Worm (Caenorhabditis elegans): Measurements from ENCODE around the gene R05A10.3.

- TF ChIP-seq ama-1 (optimal IDR thresholded peaks at IDR 0.05) = no peak
- no peak for TF ChIP-seq jun-1 (tag; optimal IDR thresholded peaks at IDR 0.05)
- TF ChIP-seq lin-39 (tag; optimal IDR thresholded peaks at IDR 0.05) = peak; percentile 16
- TF ChIP-seq unc-39 (tag; optimal IDR thresholded peaks at IDR 0.05) = no peak
- TF ChIP-seq nhr-11 (tag; optimal IDR thresholded peaks at IDR 0.05) = no peak
- no peak for TF ChIP-seq nhr-67 (tag; optimal IDR thresholded peaks at IDR 0.05)
- no peak for TF ChIP-seq fos-1 (tag; optimal IDR thresholded peaks at IDR 0.05)
- no peak for TF ChIP-seq mml-1 (tag; optimal IDR thresholded peaks at IDR 0.05)
- no peak for TF ChIP-seq nhr-28 (tag; optimal IDR thresholded peaks at IDR 0.05)
- no peak for TF ChIP-seq aly-2 (tag; optimal IDR thresholded peaks at IDR 0.05)
- no peak for TF ChIP-seq ceh-28 (tag; optimal IDR thresholded peaks at IDR 0.05)
- peak; percentile 78 for TF ChIP-seq snpc-4 (tag; optimal IDR thresholded peaks at IDR 0.05)
- no peak for TF ChIP-seq nhr-77 (tag; optimal IDR thresholded peaks at IDR 0.05)
- TF ChIP-seq ztf-4 (tag; optimal IDR thresholded peaks at IDR 0.05) = no peak
Measured at ce11 chrIV:14224912-14225311, 48.6 kb upstream of the R05A10.3 start.

Data from whole organism, L3 larva.